Fruit fly (Drosophila melanogaster) whole organism, wandering third instar larva: Measurements from ENCODE around the gene Gagr.

Experiments used
- CG32264 ChIP-seq: fragments of 200-800 bp; sonication (Bioruptor generic); optimal IDR thresholded peaks from 2 replicates; lab custom pipeline; 2016; ENCODE audit warnings: missing biosample characterization, missing genetic modification characterization
- CG9705 ChIP-seq: fragments of 200-800 bp; sonication (Bioruptor generic); optimal IDR thresholded peaks from 2 replicates; lab custom pipeline; 2018; ENCODE audit warnings: missing biosample characterization, mild to moderate bottlenecking, missing genetic modification characterization
- Dfd ChIP-seq: fragments of >200 bp; optimal IDR thresholded peaks from 2 replicates; lab custom pipeline; 2017; ENCODE audit warnings: missing biosample characterization, missing genetic modification characterization
- Dif ChIP-seq: fragments of 200-275, 200-300 bp; sonication (Bioruptor generic); optimal IDR thresholded peaks from 2 replicates; lab custom pipeline; 2018; ENCODE audit warnings: missing biosample characterization, missing genetic modification characterization; ENCODE audit not compliant: partially characterized antibody
- Hr78 ChIP-seq: fragments of >200 bp; optimal IDR thresholded peaks from 2 replicates; lab custom pipeline; 2017; ENCODE audit warnings: missing biosample characterization, missing genetic modification characterization
- Hr83 ChIP-seq: fragments of 200-300 bp; sonication (Bioruptor generic); optimal IDR thresholded peaks from 2 replicates; lab custom pipeline; 2016; ENCODE audit warnings: missing biosample characterization, mild to moderate bottlenecking, missing genetic modification characterization, moderate library complexity; ENCODE audit not compliant: poor library complexity, severe bottlenecking
- Jra ChIP-seq: sonication (Bioruptor generic); optimal IDR thresholded peaks from 2 replicates; lab custom pipeline; 2016; ENCODE audit warnings: missing biosample characterization, missing genetic modification characterization
- Mio ChIP-seq: sonication (Bioruptor generic); optimal IDR thresholded peaks from 2 replicates; lab custom pipeline; 2016; ENCODE audit warnings: missing biosample characterization, missing genetic modification characterization
- OdsH ChIP-seq: fragments of 200-800 bp; sonication (Bioruptor generic); optimal IDR thresholded peaks from 2 replicates; lab custom pipeline; 2016; ENCODE audit warnings: missing biosample characterization, mild to moderate bottlenecking, missing genetic modification characterization
- Rel ChIP-seq, 2 experiments: fragments of 200-800 bp; sonication (Bioruptor generic) in 1 of 2; optimal IDR thresholded peaks; 2 replicates in 1 of 2; 3 replicates in 1 of 2; lab custom pipeline; 2016 to 2019; ENCODE audit warnings: mild to moderate bottlenecking in 2 of 2, missing biosample characterization in 2 of 2, missing genetic modification characterization in 2 of 2, moderate library complexity in 1 of 2
- Vsx2 ChIP-seq: fragments of 200-300, 225-300 bp; sonication (Bioruptor generic); optimal IDR thresholded peaks from 2 replicates; lab custom pipeline; 2018; ENCODE audit warnings: missing biosample characterization, missing genetic modification characterization; ENCODE audit not compliant: partially characterized antibody
- br ChIP-seq: fragments of 200-800 bp; sonication (Bioruptor generic); optimal IDR thresholded peaks from 2 replicates; lab custom pipeline; 2016; ENCODE audit warnings: missing biosample characterization, missing genetic modification characterization
- brk ChIP-seq: fragments of 200-800 bp; sonication (Bioruptor generic); optimal IDR thresholded peaks from 2 replicates; lab custom pipeline; 2016; ENCODE audit warnings: missing biosample characterization, mild to moderate bottlenecking, missing genetic modification characterization
- dl ChIP-seq, 2 experiments: fragments of 175-275, 200-275 bp in 1 of 2; fragments of 200-275 bp in 1 of 2; sonication (Bioruptor generic); optimal IDR thresholded peaks; lab custom pipeline; 2018; ENCODE audit warnings: mild to moderate bottlenecking in 2 of 2, missing biosample characterization in 2 of 2, missing genetic modification characterization in 2 of 2, moderate library complexity in 2 of 2; ENCODE audit not compliant: partially characterized antibody in 2 of 2, insufficient read depth in 1 of 2
- dsf ChIP-seq: sonication (Bioruptor generic); optimal IDR thresholded peaks from 2 replicates; lab custom pipeline; 2016; ENCODE audit warnings: missing biosample characterization, missing genetic modification characterization, borderline replicate concordance
- ey ChIP-seq: fragments of 200-800 bp; sonication (Bioruptor generic); optimal IDR thresholded peaks from 2 replicates; lab custom pipeline; 2016; ENCODE audit warnings: missing biosample characterization, missing genetic modification characterization
- foxo ChIP-seq, 2 experiments: fragments of 200-800 bp; sonication (Bioruptor generic); optimal IDR thresholded peaks; 2 replicates in 1 of 2; 3 replicates in 1 of 2; lab custom pipeline; 2016 to 2017; ENCODE audit warnings: missing biosample characterization in 2 of 2, missing genetic modification characterization in 2 of 2
- fru ChIP-seq: fragments of 200-800 bp; sonication (Bioruptor generic); optimal IDR thresholded peaks from 3 replicates; lab custom pipeline; 2016; ENCODE audit warnings: missing biosample characterization, mild to moderate bottlenecking, missing genetic modification characterization
- h ChIP-seq: fragments of 200-800 bp; sonication (Bioruptor generic); optimal IDR thresholded peaks from 3 replicates; lab custom pipeline; 2016; ENCODE audit warnings: missing biosample characterization, mild to moderate bottlenecking, missing genetic modification characterization
- jim ChIP-seq: fragments of 175-275, 200-325 bp; sonication (Bioruptor generic); optimal IDR thresholded peaks from 2 replicates; lab custom pipeline; 2016; ENCODE audit warnings: missing biosample characterization, mild to moderate bottlenecking, missing genetic modification characterization
- lola ChIP-seq: fragments of >200 bp; optimal IDR thresholded peaks from 2 replicates; lab custom pipeline; 2017; ENCODE audit warnings: missing biosample characterization, missing genetic modification characterization
- pan ChIP-seq: fragments of >200 bp; optimal IDR thresholded peaks from 2 replicates; lab custom pipeline; 2017
- psq ChIP-seq: fragments of 200-800 bp; sonication (Bioruptor generic); optimal IDR thresholded peaks from 3 replicates; lab custom pipeline; 2017; ENCODE audit warnings: missing biosample characterization, mild to moderate bottlenecking, missing genetic modification characterization, moderate library complexity
- sage ChIP-seq: fragments of 200-800 bp; sonication (Bioruptor generic); optimal IDR thresholded peaks from 2 replicates; lab custom pipeline; 2016; ENCODE audit warnings: missing biosample characterization, mild to moderate bottlenecking, missing genetic modification characterization
- sv ChIP-seq: fragments of 200-800 bp; sonication (Bioruptor generic); optimal IDR thresholded peaks from 3 replicates; lab custom pipeline; 2016; ENCODE audit warnings: missing biosample characterization, missing genetic modification characterization
- tai ChIP-seq: sonication (Bioruptor generic); optimal IDR thresholded peaks from 2 replicates; lab custom pipeline; 2016; ENCODE audit warnings: missing biosample characterization, missing genetic modification characterization
- usp ChIP-seq: fragments of >200 bp; optimal IDR thresholded peaks from 2 replicates; lab custom pipeline; 2017; ENCODE audit warnings: missing biosample characterization, missing genetic modification characterization

Gagr gene

DNA sequence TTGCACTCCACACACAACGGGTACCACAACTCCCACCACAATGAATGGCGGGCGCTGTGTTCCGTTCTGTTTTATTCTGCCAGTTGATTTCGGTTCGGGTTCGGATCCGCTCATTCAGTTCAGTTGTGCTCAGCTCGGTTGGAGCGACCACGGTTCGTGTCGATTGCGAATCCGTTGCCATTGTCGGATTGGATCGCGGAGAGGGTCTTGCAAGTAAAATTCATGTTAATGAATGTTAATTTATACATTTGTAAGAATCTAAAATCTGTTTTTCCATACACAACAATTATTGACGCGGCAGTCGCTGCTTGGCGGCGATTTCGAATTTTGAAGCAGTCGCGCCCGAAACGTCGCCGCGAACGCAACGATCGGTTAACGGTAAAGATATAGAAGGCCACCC is at the start of gene Gagr:
Gene Gagr (plus strand): TSS at position 81 of the 400 bp plus-strand sequence.
- TF ChIP-seq fru (GFP tag; lab: Kevin White, UChicago) (no peak), Rel (GFP tag; optimal IDR thresholded peaks at IDR 0.05; lab: Kevin White, UChicago) (no peak), Rel (tag; optimal IDR thresholded peaks at IDR 0.05; lab: Kevin White, UChicago) (peak; percentile 5)
- TF ChIP-seq, all 38 proteins: peak for 1

DNA sequence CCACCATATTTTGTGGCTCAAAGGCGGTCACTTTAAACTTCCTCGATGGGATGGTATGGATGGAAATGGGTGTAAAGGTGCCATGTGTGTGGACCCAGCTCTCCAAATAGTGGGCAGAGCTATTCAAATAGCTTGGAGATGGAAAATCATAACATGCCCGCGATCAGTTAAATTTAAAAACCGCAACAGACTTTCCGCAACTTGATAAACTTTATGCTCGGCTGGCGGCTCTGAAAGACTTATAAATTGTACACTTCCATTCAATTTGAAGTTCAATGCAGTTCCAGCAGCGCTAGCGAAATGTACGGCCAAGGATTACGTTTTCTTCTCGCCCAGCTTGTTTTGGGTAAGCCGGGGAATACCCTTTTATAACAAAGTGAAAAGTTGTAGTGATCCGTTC is 48.4 kb upstream of the Gagr start, which contains the start of gene CG33257:
Gene CG33257 (plus strand): TSS at position 301 of the 400 bp plus-strand sequence.
- TF ChIP-seq CG32264 (no peak), Hr78 (GFP tag; lab: Kevin White, UChicago) (no peak), br (no peak), jim (GFP tag; lab: Kevin White, UChicago) (no peak), psq (GFP tag; lab: Kevin White, UChicago) (no peak), CG9705 (GFP tag; lab: Kevin White, UChicago) (no peak)

DNA sequence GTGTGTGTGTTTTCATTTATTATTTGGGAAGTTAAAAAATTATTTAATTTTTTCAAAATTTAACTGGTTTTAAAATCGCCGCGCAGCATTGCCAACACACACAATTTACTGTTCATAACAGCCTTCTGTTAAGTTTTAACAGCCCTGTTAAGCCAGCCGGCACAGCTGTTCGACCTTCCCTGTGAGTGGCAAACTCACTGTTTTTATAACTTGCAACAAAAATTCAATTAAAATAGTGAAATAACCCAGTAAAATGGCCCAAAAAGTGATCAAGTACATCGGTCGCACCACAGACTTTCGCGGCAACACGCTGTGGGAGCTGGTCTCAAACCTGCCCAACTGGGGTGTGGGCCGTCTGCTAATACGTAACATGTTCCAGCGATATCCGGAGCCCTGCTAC is 46.5 kb upstream of the Gagr start, which contains the start of gene mRpS34:
Gene mRpS34 (plus strand): TSS at position 161 of the 400 bp plus-strand sequence.
- TF ChIP-seq OdsH (GFP tag; lab: Kevin White, UChicago) = no peak

DNA sequence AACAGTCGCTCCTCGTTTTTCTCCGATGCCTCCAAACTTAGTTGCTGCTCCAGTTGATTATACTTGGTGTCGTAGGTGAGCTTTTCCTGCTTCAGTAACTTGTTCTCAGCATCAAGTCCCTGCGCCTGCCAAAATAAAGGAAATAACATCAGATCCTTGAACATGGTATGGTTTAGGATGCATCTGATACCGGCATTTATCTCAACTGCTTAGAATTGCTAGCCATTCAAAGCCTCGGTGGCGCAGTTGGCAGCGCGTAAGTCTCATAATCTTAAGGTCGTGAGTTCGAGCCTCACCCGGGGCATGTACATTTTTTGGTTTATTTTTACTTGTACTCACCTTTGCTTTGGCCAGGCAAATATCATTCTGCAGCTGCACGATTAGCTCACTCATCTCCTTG is 44.7 kb upstream of the Gagr start:
- TF ChIP-seq usp = no peak

DNA sequence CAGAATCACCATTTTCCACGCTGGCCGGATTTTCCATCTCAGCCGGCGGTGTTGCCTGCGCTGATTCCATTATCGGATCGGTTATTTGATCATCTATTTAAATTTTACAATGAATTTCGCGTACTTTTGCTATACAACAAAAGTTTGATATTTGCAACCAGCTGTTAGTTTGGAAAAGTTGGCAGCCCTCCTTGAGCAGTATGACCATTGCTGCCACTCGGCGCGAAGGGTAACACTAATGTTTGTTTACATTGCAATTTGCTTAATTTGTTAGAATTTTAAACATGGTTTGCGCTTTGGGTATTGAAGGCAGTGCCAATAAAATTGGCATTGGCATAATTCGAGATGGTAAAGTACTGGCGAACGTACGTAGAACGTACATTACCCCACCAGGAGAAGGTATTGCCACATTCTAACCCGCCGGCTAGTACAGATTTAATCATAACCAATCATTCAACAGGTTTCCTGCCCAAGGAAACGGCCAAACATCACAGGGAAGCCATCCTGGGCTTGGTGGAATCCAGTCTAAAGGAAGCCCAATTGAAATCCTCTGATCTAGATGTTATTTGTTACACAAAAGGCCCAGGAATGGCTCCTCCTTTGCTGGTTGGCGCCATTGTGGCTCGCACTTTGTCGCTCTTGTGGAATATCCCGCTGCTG is 42.5 kb upstream of the Gagr start, which contains the start of the genes Golgin104 and Tcs3:
Gene Golgin104 (minus strand): TSS at position 182 of the 660 bp plus-strand sequence.
Gene Tcs3 (plus strand): TSS at position 222 of the 660 bp plus-strand sequence.
- TF ChIP-seq Rel (GFP tag; optimal IDR thresholded peaks at IDR 0.05; lab: Kevin White, UChicago) = no peak
- peak; percentile 60 for TF ChIP-seq Rel (tag; optimal IDR thresholded peaks at IDR 0.05; lab: Kevin White, UChicago)
- no peak for TF ChIP-seq Dfd (GFP tag; lab: Kevin White, UChicago)

DNA sequence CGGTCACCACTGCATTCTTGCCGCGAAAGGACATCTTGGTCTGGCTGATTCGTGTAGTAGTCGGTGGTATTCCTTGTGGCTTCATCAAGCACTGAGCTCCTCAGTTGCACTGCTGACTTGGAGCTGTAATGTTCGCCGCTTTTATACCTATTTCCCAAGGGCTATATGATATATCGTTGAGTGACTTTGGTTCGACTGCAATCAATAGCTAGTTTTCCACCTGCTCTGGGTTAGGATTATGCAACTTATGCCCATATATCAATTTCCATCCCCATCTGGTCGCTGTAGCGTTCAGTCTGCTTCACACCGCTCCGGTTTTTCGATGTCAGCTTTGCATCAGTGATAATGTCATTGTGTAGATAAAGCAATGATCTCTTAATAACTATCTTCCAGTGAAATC is 40.2 kb upstream of the Gagr start, which contains the start of gene Pdh:
Gene Pdh (minus strand): TSS at position 101 of the 400 bp plus-strand sequence.
- TF ChIP-seq tai (GFP tag; lab: Kevin White, UChicago) = no peak

DNA sequence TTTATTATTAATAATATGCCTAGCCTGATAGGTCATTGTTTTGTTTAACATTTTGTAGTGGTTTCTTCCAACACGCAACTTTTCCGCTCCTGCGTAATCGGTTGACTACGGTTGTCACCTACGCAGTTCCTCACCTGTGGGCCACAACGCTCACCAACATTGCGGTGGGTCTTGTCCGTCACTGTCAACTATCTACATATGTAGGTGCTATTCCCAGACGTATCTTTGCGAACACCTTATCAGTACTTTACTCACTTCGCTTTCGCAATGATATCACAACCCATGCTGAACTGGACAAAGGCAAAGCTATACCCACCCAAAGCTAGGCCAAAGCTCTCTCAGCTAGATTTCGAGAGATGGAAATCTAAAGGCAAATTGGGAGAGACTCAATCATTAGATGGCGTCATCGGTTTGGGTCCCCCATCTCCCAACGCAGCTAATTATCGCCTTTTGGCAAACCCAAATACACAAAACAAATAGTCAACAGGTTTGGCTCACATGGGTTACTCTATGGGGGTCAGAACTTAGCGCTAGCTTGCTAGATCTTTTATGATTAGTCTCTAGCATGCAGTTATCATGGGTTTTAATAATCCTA is 38.1 kb upstream of the Gagr start:
- TF ChIP-seq Vsx2 (peak; percentile 84), ey (GFP tag; lab: Kevin White, UChicago) (no peak), h (GFP tag; lab: Kevin White, UChicago) (no peak), Mio (no peak), sage (GFP tag; lab: Kevin White, UChicago) (no peak), dl (GFP tag; optimal IDR thresholded peaks at IDR 0.05; lab: Kevin White, UChicago; ENCODE audit: insufficient read depth in 1 of 2, partially characterized antibody in 2 of 2) (no peak), CG32264 (no peak), Dif (GFP tag; lab: Kevin White, UChicago) (peak; percentile 27), Hr78 (GFP tag; lab: Kevin White, UChicago) (no peak), OdsH (GFP tag; lab: Kevin White, UChicago) (no peak), Hr83 (GFP tag; lab: Kevin White, UChicago) (no peak), sv (GFP tag; lab: Kevin White, UChicago) (no peak), CG9705 (GFP tag; lab: Kevin White, UChicago) (no peak), fru (GFP tag; lab: Kevin White, UChicago) (no peak)

DNA sequence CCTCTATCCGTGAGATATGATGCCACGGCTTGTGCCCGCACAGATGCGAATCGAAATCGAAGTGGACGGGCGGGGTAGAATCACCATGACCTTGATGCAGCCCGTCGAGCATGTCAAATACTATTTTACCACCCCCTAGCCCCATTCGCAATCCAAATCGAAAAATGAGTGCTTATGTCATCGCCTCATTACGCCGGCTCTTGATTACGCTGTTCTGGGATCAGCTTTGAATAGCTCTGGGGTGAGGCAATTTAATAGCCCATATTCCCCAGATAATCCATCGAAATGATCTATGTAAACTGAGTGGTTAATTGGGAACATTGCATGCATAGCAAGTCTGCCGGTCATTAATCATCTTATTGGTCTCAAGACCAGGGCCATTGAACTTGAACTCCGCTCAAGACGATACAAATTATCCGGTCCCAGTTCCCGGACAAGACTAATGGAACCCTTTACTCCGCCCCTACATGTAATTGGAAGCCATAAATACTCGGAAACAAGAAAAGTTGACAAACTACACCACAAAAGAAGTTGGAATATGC is 37.1 kb upstream of the Gagr start:
- TF ChIP-seq pan (no peak), brk (GFP tag; lab: Kevin White, UChicago) (no peak), usp (no peak), Hr78 (GFP tag; lab: Kevin White, UChicago) (no peak), Jra (GFP tag; lab: Kevin White, UChicago) (no peak), lola (GFP tag; lab: Kevin White, UChicago) (no peak), Vsx2 (no peak), h (GFP tag; lab: Kevin White, UChicago) (no peak), foxo (GFP tag; optimal IDR thresholded peaks at IDR 0.05; lab: Kevin White, UChicago) (no peak), dsf (GFP tag; lab: Kevin White, UChicago) (no peak)
